Fruit fly (Drosophila melanogaster) Kc167 (cell line): ENCODE data around the gene Adi1.

Source experiments
- Myc ChIP-seq: fragments of >200 bp; optimal IDR thresholded peaks from 2 replicates; lab custom pipeline; 2017; ENCODE audit warnings: missing external identifiers
- Sin3A ChIP-seq: fragments of >200 bp; optimal IDR thresholded peaks from 2 replicates; lab custom pipeline; 2018; ENCODE audit warnings: missing external identifiers
- psq ChIP-seq: fragments of >200 bp; optimal IDR thresholded peaks from 2 replicates; lab custom pipeline; 2017; ENCODE audit warnings: missing external identifiers

DNA sequence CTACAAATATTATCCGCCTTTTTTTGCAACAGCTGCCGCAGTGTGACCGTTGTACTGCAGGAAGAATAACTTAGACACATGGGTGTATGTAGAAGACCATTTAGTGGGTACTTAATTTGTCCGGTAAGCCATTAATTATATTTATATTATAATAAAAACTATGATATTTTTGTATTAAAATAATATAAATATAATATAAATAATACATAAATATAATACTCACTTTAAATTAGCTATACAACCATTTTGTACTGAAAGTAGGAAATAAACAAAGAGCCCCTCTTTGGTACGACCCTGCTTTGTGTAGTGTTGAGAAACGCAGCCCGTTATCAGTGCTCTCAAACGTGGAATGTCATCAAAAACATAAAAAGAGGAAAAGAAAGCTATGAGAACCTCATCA, 25.4 kb upstream of the Adi1 start, which contains the start of gene Cnep1r2:
- TF ChIP-seq Sin3A (lab: Kevin White, UChicago): no peak
- TF ChIP-seq psq (lab: Kevin White, UChicago): no peak
- TF ChIP-seq Myc (lab: Kevin White, UChicago): no peak
